Worm (Caenorhabditis elegans) whole organism, mixed stage, embryonic: ENCODE results near the gene F58B4.7.

Experiments used
- lsy-2 ChIP-seq: fragments of 150-350 bp; optimal IDR thresholded peaks from 2 replicates; lab custom pipeline; 2014; ENCODE audit warnings: missing biosample characterization, missing genetic modification characterization
- mep-1 ChIP-seq: fragments of 150-350 bp; optimal IDR thresholded peaks from 2 replicates; lab custom pipeline; 2017; ENCODE audit warnings: missing biosample characterization, missing genetic modification reagents, missing genetic modification characterization, inconsistent platforms
- sptf-1 ChIP-seq: sonication (generic microtip); optimal IDR thresholded peaks from 2 replicates; lab custom pipeline; 2017; ENCODE audit warnings: mild to moderate bottlenecking, missing genetic modification characterization, moderate library complexity, missing compliant biosample characterization
- tbx-8 ChIP-seq: fragments of 200-800 bp; sonication (Bioruptor generic); optimal IDR thresholded peaks from 2 replicates; lab custom pipeline; 2018; ENCODE audit warnings: mild to moderate bottlenecking, missing genetic modification characterization, moderate library complexity, missing compliant biosample characterization
- ztf-11 ChIP-seq: fragments of 150-350 bp; optimal IDR thresholded peaks from 2 replicates; lab custom pipeline; 2014; ENCODE audit warnings: missing biosample characterization, missing genetic modification characterization

DNA sequence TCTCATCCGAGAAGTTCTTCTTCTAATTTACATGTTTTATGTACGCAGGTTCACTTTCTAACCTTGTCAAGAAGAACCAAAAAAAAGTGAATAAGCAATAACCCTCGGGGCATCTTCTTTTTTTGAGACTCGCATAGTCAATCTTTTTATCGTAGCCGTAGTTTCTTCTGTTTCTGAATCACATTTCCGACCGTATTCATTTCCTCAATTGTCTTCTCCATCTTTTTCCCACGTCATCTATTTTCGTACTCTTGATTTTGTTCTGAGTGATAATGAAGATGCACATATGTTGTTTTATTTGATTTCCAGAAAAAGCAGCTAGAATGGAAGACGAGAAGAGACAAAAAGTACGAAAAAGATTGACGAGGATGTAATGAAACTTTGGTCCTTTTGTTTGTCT, 21.8 kb upstream of the F58B4.7 start:
- TF ChIP-seq sptf-1 (tag; lab: Kevin White, UChicago) (no peak), tbx-8 (GFP tag; lab: Kevin White, UChicago) (no peak), lsy-2 (tag; lab: Kevin White, UChicago) (no peak), ztf-11 (tag; lab: Kevin White, UChicago) (no peak), mep-1 (tag; lab: Kevin White, UChicago) (no peak)
